Worm (Caenorhabditis elegans): Measurements from ENCODE around the gene F21H7.2.

DNA sequence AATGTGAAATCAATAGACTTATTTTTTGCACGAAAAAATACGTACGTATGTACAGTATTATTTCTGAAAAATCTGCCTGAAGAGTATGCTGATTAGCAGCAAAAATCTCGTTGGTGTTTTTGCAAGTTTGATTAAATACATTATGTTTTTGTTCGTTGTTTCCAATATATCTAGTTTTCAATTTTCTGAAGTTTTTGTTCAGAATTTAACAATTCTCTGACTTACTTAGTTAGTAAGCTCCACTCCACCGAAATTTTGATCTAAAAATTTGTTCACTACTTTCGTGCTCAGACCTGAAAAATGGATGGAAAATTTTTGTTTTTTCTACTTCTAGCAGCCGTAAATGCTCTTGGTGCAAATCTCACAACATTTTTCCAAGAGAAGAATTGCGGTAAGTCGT lies 24.9 kb downstream of the F21H7.2 start, which contains the start of gene irld-26:
- TF ChIP-seq dao-5 (tag; optimal IDR thresholded peaks at IDR 0.05) (no peak), him-1 (tag; optimal IDR thresholded peaks at IDR 0.05) (no peak)
